Worm (Caenorhabditis elegans) whole organism, L1 larva: ENCODE results near the gene jkk-1.

Experiments used
- C16A3.4 ChIP-seq: fragments of 150-350 bp; optimal IDR thresholded peaks from 2 replicates; lab custom pipeline; 2014; ENCODE audit warnings: missing biosample characterization, missing genetic modification characterization
- C34B4.2 ChIP-seq: sonication (generic microtip); optimal IDR thresholded peaks from 2 replicates; lab custom pipeline; 2017; ENCODE audit warnings: mild to moderate bottlenecking, missing genetic modification characterization, missing compliant biosample characterization
- ceh-8 ChIP-seq: fragments of 200-800 bp; sonication (Bioruptor generic); optimal IDR thresholded peaks from 2 replicates; lab custom pipeline; 2018; ENCODE audit warnings: mild to moderate bottlenecking, missing genetic modification characterization, moderate library complexity, missing compliant biosample characterization
- ceh-88 ChIP-seq: fragments of 200-800 bp; sonication (Bioruptor generic); IDR thresholded peaks from 2 replicates; pipeline ENCODE4 v1.3.6; 2022; ENCODE audit warnings: missing genetic modification characterization, missing compliant biosample characterization
- ces-1 ChIP-seq: fragments of 150-350 bp; optimal IDR thresholded peaks from 2 replicates; lab custom pipeline; 2014; ENCODE audit warnings: missing biosample characterization, missing genetic modification reagents, missing genetic modification characterization
- dpl-1 ChIP-seq, 3 experiments: fragments of 150-350 bp in 2 of 3; sonication (generic microtip) in 1 of 3; optimal IDR thresholded peaks; 2 replicates each; lab custom pipeline; 2014 to 2017; ENCODE audit warnings: missing biosample characterization in 3 of 3, missing genetic modification characterization in 3 of 3, missing genetic modification reagents in 3 of 3
- dsc-1 ChIP-seq: sonication (generic microtip); optimal IDR thresholded peaks from 2 replicates; lab custom pipeline; 2016; ENCODE audit warnings: mild to moderate bottlenecking, missing genetic modification characterization, missing compliant biosample characterization
- efl-1 ChIP-seq, 4 experiments: fragments of 150-350 bp; optimal IDR thresholded peaks in 3 of 4; peaks in 1 of 4; 1 replicate in 1 of 4; 2 replicates in 3 of 4; lab custom pipeline; 2014; ENCODE audit warnings: missing biosample characterization in 2 of 4, missing genetic modification characterization in 2 of 4, missing genetic modification reagents in 2 of 4
- efl-3 ChIP-seq: fragments of 200-800 bp; sonication (Bioruptor generic); optimal IDR thresholded peaks from 2 replicates; lab custom pipeline; 2018; ENCODE audit warnings: mild to moderate bottlenecking, missing genetic modification characterization, missing compliant biosample characterization
- egl-27 ChIP-seq, 2 experiments: fragments of 150-350 bp in 1 of 2; sonication (generic microtip); optimal IDR thresholded peaks; 3 replicates each; lab custom pipeline; 2017 to 2018; ENCODE audit warnings: missing biosample characterization in 2 of 2, missing genetic modification characterization in 2 of 2, missing genetic modification reagents in 2 of 2
- elt-2 ChIP-seq: sonication (generic microtip); optimal IDR thresholded peaks from 2 replicates; lab custom pipeline; 2016; ENCODE audit warnings: missing genetic modification characterization, mild to moderate bottlenecking, inconsistent platforms, missing compliant biosample characterization, missing genetic modification reagents
- elt-3 ChIP-seq, 6 experiments: fragments of 150-350 bp in 1 of 6; sonication (generic microtip); optimal IDR thresholded peaks; 2 replicates each; lab custom pipeline; 2017 to 2018; ENCODE audit warnings: missing biosample characterization in 6 of 6, missing genetic modification characterization in 6 of 6, inconsistent platforms in 1 of 6
- fkh-8 ChIP-seq: sonication (generic microtip); optimal IDR thresholded peaks from 2 replicates; lab custom pipeline; 2016; ENCODE audit warnings: mild to moderate bottlenecking, missing genetic modification characterization, missing compliant biosample characterization
- fos-1 ChIP-seq: fragments of 150-350 bp; optimal IDR thresholded peaks from 2 replicates; lab custom pipeline; 2014; ENCODE audit warnings: missing biosample characterization, missing genetic modification characterization
- hlh-17 ChIP-seq: fragments of 200-800 bp; sonication (Bioruptor generic); optimal IDR thresholded peaks from 2 replicates; lab custom pipeline; 2018; ENCODE audit warnings: missing genetic modification characterization, mild to moderate bottlenecking, missing compliant biosample characterization, moderate library complexity, borderline replicate concordance
- hlh-4 ChIP-seq: sonication (generic microtip); optimal IDR thresholded peaks from 2 replicates; lab custom pipeline; 2016; ENCODE audit warnings: mild to moderate bottlenecking, missing genetic modification characterization, missing compliant biosample characterization
- hpl-2 ChIP-seq: fragments of 150-350 bp; optimal IDR thresholded peaks from 2 replicates; lab custom pipeline; 2014; ENCODE audit warnings: missing biosample characterization, missing genetic modification reagents, missing genetic modification characterization
- irx-1 ChIP-seq: sonication (generic microtip); optimal IDR thresholded peaks from 2 replicates; lab custom pipeline; 2016; ENCODE audit warnings: missing genetic modification characterization, missing compliant biosample characterization
- lin-13 ChIP-seq: fragments of 150-350 bp; optimal IDR thresholded peaks from 2 replicates; lab custom pipeline; 2014; ENCODE audit warnings: missing biosample characterization, missing genetic modification reagents, missing genetic modification characterization
- lin-14 ChIP-seq: fragments of 200-800 bp; sonication (Bioruptor generic); optimal IDR thresholded peaks from 2 replicates; lab custom pipeline; 2018; ENCODE audit warnings: mild to moderate bottlenecking, missing genetic modification characterization, moderate library complexity, missing compliant biosample characterization
- lin-35 ChIP-seq, 2 experiments: fragments of 150-350 bp; optimal IDR thresholded peaks; 2 replicates each; lab custom pipeline; 2014; ENCODE audit warnings: missing biosample characterization in 2 of 2, missing genetic modification characterization in 2 of 2, missing genetic modification reagents in 2 of 2
- lir-3 ChIP-seq: sonication (generic microtip); optimal IDR thresholded peaks from 2 replicates; lab custom pipeline; 2016; ENCODE audit warnings: mild to moderate bottlenecking, missing genetic modification characterization, moderate library complexity, missing compliant biosample characterization; ENCODE audit not compliant: poor library complexity
- mab-9 ChIP-seq: fragments of 200-800 bp; sonication (Bioruptor generic); IDR thresholded peaks from 2 replicates; pipeline ENCODE4 v1.3.6; 2022; ENCODE audit warnings: missing genetic modification reagents, missing genetic modification characterization, missing compliant biosample characterization
- mef-2 ChIP-seq: fragments of 150-350 bp; optimal IDR thresholded peaks from 2 replicates; lab custom pipeline; 2014; ENCODE audit warnings: missing biosample characterization, missing genetic modification characterization
- mep-1 ChIP-seq: fragments of 150-350 bp; optimal IDR thresholded peaks from 2 replicates; lab custom pipeline; 2014; ENCODE audit warnings: missing biosample characterization, missing genetic modification characterization
- nhr-11 ChIP-seq: fragments of 150-350 bp; optimal IDR thresholded peaks from 2 replicates; lab custom pipeline; 2014; ENCODE audit warnings: missing biosample characterization, missing genetic modification characterization
- nhr-12 ChIP-seq: sonication (generic microtip); optimal IDR thresholded peaks from 2 replicates; lab custom pipeline; 2017; ENCODE audit warnings: missing biosample characterization, missing genetic modification characterization
- nhr-20 ChIP-seq: sonication (generic microtip); optimal IDR thresholded peaks from 2 replicates; lab custom pipeline; 2016; ENCODE audit warnings: mild to moderate bottlenecking, missing genetic modification characterization, missing compliant biosample characterization
- nhr-237 ChIP-seq: fragments of 150-350 bp; optimal IDR thresholded peaks from 2 replicates; lab custom pipeline; 2014; ENCODE audit warnings: missing biosample characterization, missing genetic modification characterization
- nhr-47 ChIP-seq: sonication (generic microtip); optimal IDR thresholded peaks from 2 replicates; lab custom pipeline; 2016; ENCODE audit warnings: mild to moderate bottlenecking, missing genetic modification characterization, moderate library complexity, missing compliant biosample characterization
- nhr-71 ChIP-seq: sonication (generic microtip); optimal IDR thresholded peaks from 2 replicates; lab custom pipeline; 2016; ENCODE audit warnings: mild to moderate bottlenecking, missing genetic modification characterization, moderate library complexity, missing compliant biosample characterization
- pag-3 ChIP-seq: sonication (generic microtip); optimal IDR thresholded peaks from 2 replicates; lab custom pipeline; 2017; ENCODE audit warnings: missing genetic modification characterization, mild to moderate bottlenecking, missing compliant biosample characterization, antibody characterized with exemption, borderline replicate concordance; ENCODE audit not compliant: insufficient read depth
- pax-3 ChIP-seq: fragments of 200-800 bp; sonication (Bioruptor generic); optimal IDR thresholded peaks from 2 replicates; lab custom pipeline; 2018; ENCODE audit warnings: mild to moderate bottlenecking, missing genetic modification characterization, moderate library complexity, missing compliant biosample characterization
- snpc-4 ChIP-seq: fragments of 150-350 bp; optimal IDR thresholded peaks from 2 replicates; lab custom pipeline; 2014; ENCODE audit warnings: missing biosample characterization, missing genetic modification characterization
- sox-4 ChIP-seq: sonication (generic microtip); optimal IDR thresholded peaks from 2 replicates; lab custom pipeline; 2016; ENCODE audit warnings: missing genetic modification characterization, missing compliant biosample characterization
- swsn-7 ChIP-seq: sonication (generic microtip); optimal IDR thresholded peaks from 2 replicates; lab custom pipeline; 2016; ENCODE audit warnings: missing genetic modification characterization, missing compliant biosample characterization
- unc-62 ChIP-seq: fragments of 150-350 bp; optimal IDR thresholded peaks from 2 replicates; lab custom pipeline; 2014; ENCODE audit warnings: missing biosample characterization, missing genetic modification reagents, missing genetic modification characterization
- vab-15 ChIP-seq: sonication (generic microtip); optimal IDR thresholded peaks from 2 replicates; lab custom pipeline; 2017; ENCODE audit warnings: missing genotype, mild to moderate bottlenecking, missing genetic modification characterization, missing compliant biosample characterization
- xbp-1 ChIP-seq: sonication (generic microtip); optimal IDR thresholded peaks from 2 replicates; lab custom pipeline; 2016; ENCODE audit warnings: missing genetic modification characterization, missing compliant biosample characterization
- ztf-4 ChIP-seq: fragments of 150-350 bp; optimal IDR thresholded peaks from 2 replicates; lab custom pipeline; 2014; ENCODE audit warnings: missing biosample characterization, missing genetic modification characterization

jkk-1 gene

DNA sequence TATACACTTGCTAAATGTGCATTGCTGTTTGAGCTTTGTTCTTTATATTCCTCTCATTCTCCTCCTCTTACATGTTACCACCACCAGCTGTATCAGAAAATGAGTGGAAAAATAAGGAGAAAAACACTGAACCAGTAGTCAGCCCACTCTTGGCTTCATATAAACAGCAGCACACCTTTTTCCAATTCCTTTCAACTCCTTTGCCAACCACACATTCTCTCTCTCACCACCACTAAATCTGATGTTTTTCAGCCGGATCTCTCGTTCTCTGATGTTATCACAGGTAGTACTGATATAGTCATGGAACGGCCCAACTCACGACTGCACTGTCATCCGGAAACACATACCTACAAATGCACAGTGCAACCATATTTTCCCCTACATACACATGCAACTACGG is 18.3 kb downstream of the jkk-1 start, which contains the start of gene kcnl-3:
Gene kcnl-3 (plus strand): TSS at position 301 of the 400 bp plus-strand sequence.
- TF ChIP-seq C16A3.4 (no peak), hpl-2 (GFP tag; lab: Kevin White, UChicago) (no peak), ceh-8 (GFP tag; lab: Kevin White, UChicago) (no peak), unc-62 (no peak), egl-27 (tag; optimal IDR thresholded peaks at IDR 0.05; lab: Kevin White, UChicago) (no peak), lir-3 (no peak), elt-3 (tag; optimal IDR thresholded peaks at IDR 0.05; lab: Kevin White, UChicago) (no peak), ztf-4 (tag; lab: Kevin White, UChicago) (no peak), lin-13 (GFP tag; lab: Kevin White, UChicago) (no peak)

DNA sequence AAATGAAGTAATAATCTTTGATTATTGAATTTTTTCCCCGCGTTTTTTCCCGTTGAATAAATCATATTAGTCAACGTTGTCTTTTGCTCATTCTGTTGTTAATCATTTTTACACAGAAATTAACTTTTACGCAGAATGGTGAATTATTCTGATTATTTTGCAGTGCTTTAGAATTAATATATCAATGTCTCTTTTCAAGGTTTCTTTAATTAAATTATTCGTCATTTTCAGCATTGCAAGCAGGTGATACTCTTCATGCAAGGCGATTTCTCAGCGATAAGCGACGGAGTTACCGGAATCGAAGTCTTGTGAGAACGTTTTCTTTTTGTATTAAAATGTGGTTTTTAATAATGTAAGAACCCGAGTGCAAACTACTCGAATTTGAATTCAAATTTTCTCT is 19.4 kb downstream of the jkk-1 start:
- TF ChIP-seq mab-9 (GFP tag; lab: Robert Waterston, UW) (no peak), nhr-47 (tag; lab: Kevin White, UChicago) (peak; percentile 65), elt-2 (tag; lab: Kevin White, UChicago) (no peak), irx-1 (tag; lab: Kevin White, UChicago) (no peak), pax-3 (tag; lab: Kevin White, UChicago) (no peak), mep-1 (tag; lab: Kevin White, UChicago) (peak; percentile 1), ceh-88 (GFP tag; lab: Robert Waterston, UW) (no peak), lin-14 (peak; percentile 53), xbp-1 (tag; lab: Kevin White, UChicago) (no peak), pag-3 (tag; lab: Kevin White, UChicago) (no peak), lin-35 (GFP tag; optimal IDR thresholded peaks at IDR 0.05; lab: Kevin White, UChicago) (no peak), nhr-11 (peak; percentile 30), sox-4 (tag; lab: Kevin White, UChicago) (peak; percentile 38), nhr-71 (tag; lab: Kevin White, UChicago) (peak; percentile 74), efl-3 (no peak), fos-1 (no peak), mef-2 (no peak), nhr-237 (no peak), C34B4.2 (tag; lab: Kevin White, UChicago) (no peak), snpc-4 (tag; lab: Kevin White, UChicago) (no peak), dsc-1 (tag; lab: Kevin White, UChicago) (no peak), efl-1 (optimal IDR thresholded peaks at IDR 0.05; lab: Kevin White, UChicago) (no peak), efl-1 (GFP tag; optimal IDR thresholded peaks at IDR 0.05 in 1 of 2; lab: Kevin White, UChicago) (peak in 1 of 2 experiments; percentile 33), vab-15 (no peak), nhr-20 (tag; lab: Kevin White, UChicago) (no peak), fkh-8 (peak; percentile 88), swsn-7 (tag; lab: Kevin White, UChicago) (peak; percentile 12), nhr-12 (tag; lab: Kevin White, UChicago) (no peak), hlh-4 (tag; lab: Kevin White, UChicago) (peak; percentile 86), ceh-8 (GFP tag; lab: Kevin White, UChicago) (peak; percentile 49), dpl-1 (GFP tag; optimal IDR thresholded peaks at IDR 0.05; lab: Kevin White, UChicago) (no peak)

DNA sequence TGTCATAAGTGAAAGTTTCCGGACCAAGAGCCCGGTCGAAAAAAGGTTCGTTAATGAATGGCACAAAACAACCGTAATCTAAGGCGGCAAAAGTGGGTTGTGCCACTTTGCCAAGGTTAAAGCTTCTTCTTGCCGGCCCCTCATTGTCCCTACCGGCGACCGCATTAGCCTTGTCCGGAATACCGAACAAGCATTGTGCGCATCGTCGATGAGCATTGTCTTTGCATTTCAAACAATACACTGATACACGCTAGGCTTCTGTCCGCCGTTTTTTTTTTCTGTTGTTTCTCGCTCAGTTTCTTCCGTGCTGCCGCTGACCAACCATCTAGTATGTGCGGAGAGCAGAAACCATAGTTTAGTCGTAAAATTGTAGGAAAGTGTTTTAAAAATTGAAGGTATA is 29.0 kb downstream of the jkk-1 start, which contains the start of gene C03F11.2:
Gene C03F11.2 (minus strand): TSS at position 101 of the 400 bp plus-strand sequence.
- TF ChIP-seq ces-1 (GFP tag; lab: Kevin White, UChicago) (no peak), sox-4 (tag; lab: Kevin White, UChicago) (no peak), hlh-17 (no peak), xbp-1 (tag; lab: Kevin White, UChicago) (no peak)
